Worm (Caenorhabditis elegans): ENCODE data around the gene F44E2.7.

The F44E2.7 gene

ce11 chrIII:8811111-8811510 is 37.2 kb downstream of the F44E2.7 start:
- TF ChIP-seq hif-1 (tag; optimal IDR thresholded peaks at IDR 0.05) (no peak), skn-1 (tag; optimal IDR thresholded peaks at IDR 0.05) (no peak), lir-3 (tag; optimal IDR thresholded peaks at IDR 0.05) (no peak), nhr-10 (tag; optimal IDR thresholded peaks at IDR 0.05) (no peak), spr-3 (GFP tag; optimal IDR thresholded peaks at IDR 0.05) (no peak), lin-39 (tag; optimal IDR thresholded peaks at IDR 0.05) (no peak), unc-62 (GFP tag; optimal IDR thresholded peaks at IDR 0.05 in 1 of 2) (peak in 1 of 2 experiments; percentile 68), unc-62 (tag; optimal IDR thresholded peaks at IDR 0.05) (no peak), ces-1 (GFP tag; optimal IDR thresholded peaks at IDR 0.05) (peak; percentile 90), cey-2 (tag; optimal IDR thresholded peaks at IDR 0.05; ENCODE audit: borderline replicate concordance, insufficient read depth) (no peak), mep-1 (tag; optimal IDR thresholded peaks at IDR 0.05) (no peak), ztf-7 (tag; optimal IDR thresholded peaks at IDR 0.05) (no peak), zip-11 (GFP tag; IDR thresholded peaks at IDR 0.05) (no peak), spr-1 (tag; optimal IDR thresholded peaks at IDR 0.05) (no peak), lsy-2 (tag; optimal IDR thresholded peaks at IDR 0.05) (peak in 1 of 2 experiments; percentile 6), Y75B8A.6 (GFP tag; IDR thresholded peaks at IDR 0.05) (no peak), mes-2 (tag; optimal IDR thresholded peaks at IDR 0.05; ENCODE audit: poor library complexity, severe bottlenecking) (no peak), dmd-8 (GFP tag; IDR thresholded peaks at IDR 0.05) (no peak), ctbp-1 (GFP tag; IDR thresholded peaks at IDR 0.05) (0 out of 2 replicates have a peak, but pooled peaks have one; percentile 23), nhr-76 (tag; optimal IDR thresholded peaks at IDR 0.05) (no peak), ceh-44 (GFP tag; IDR thresholded peaks at IDR 0.05) (no peak), arid-1 (GFP tag; conservative IDR thresholded peaks at IDR 0.05) (no peak), fkh-10 (GFP tag; optimal IDR thresholded peaks at IDR 0.05) (peak; percentile 81), madf-9 (GFP tag; conservative IDR thresholded peaks at IDR 0.05) (no peak), zag-1 (tag; optimal IDR thresholded peaks at IDR 0.05) (no peak), mdl-1 (tag; optimal IDR thresholded peaks at IDR 0.05) (no peak), unc-39 (tag; optimal IDR thresholded peaks at IDR 0.05) (no peak), lin-29 (GFP tag; IDR thresholded peaks at IDR 0.05) (no peak), php-3 (GFP tag; IDR thresholded peaks at IDR 0.05) (no peak), ceh-62 (tag; optimal IDR thresholded peaks at IDR 0.05) (no peak), F10B5.3 (tag; optimal IDR thresholded peaks at IDR 0.05) (no peak)

DNA sequence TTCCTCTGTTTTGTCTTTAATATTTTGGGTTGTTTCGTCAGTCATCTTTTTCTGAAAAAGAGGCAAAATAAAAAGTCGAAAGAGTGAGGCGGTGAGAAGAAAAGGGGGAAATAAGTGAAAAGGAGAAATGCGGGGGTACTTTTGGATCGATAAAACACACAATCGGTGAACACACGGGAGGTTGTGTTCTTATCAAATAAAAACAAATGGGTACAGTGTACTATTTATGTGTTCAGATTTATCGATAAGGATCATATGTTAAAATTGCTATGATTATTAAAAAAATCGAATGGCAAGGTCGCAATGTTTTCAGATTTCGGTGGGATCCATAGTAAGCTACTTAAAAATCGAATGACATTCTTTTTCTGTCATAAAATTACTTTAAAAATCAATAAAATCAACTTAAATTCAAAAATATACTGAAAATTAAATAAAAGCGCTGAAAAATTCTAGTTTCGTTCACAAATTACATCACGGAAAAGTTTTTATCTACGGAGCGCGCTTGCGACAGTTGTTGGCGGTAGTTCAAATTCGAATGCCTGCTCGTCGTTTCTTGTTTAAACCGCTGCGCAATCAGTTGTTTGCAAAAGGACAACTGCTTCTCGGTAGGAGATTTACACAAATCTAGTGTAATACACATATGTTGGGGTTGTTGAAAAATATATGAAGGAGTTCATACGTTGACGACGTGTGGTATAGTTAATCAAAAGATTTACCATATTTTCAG is 38.9 kb downstream of the F44E2.7 start, which contains the start of gene prx-19:
prx-19 (minus strand) TSS at position 51 of the 727 bp plus-strand sequence.
- peak in 1 of 2 experiments; percentile 55 for TF ChIP-seq lsy-2 (tag; optimal IDR thresholded peaks at IDR 0.05)
- no peak for TF ChIP-seq hmg-1.1 (GFP tag; IDR thresholded peaks at IDR 0.05)
- TF ChIP-seq lin-38 (GFP tag; IDR thresholded peaks at IDR 0.05), result peak; percentile 87
- TF ChIP-seq jun-1 (tag; optimal IDR thresholded peaks at IDR 0.05), result no peak
- TF ChIP-seq dpl-1 (GFP tag; optimal IDR thresholded peaks at IDR 0.05), result peak; percentile 92
- peak; percentile 48 for TF ChIP-seq mes-2 (tag; optimal IDR thresholded peaks at IDR 0.05; ENCODE audit: poor library complexity, severe bottlenecking)
- TF ChIP-seq zip-11 (GFP tag; IDR thresholded peaks at IDR 0.05), result no peak
- TF ChIP-seq skn-1 (tag; optimal IDR thresholded peaks at IDR 0.05), result no peak
- TF ChIP-seq R02D3.7 (tag; optimal IDR thresholded peaks at IDR 0.05), result no peak
- TF ChIP-seq hlh-11 (tag; optimal IDR thresholded peaks at IDR 0.05), result peak; percentile 8
- no peak for TF ChIP-seq F10B5.3 (tag; optimal IDR thresholded peaks at IDR 0.05)
- TF ChIP-seq rbr-2 (tag; optimal IDR thresholded peaks at IDR 0.05), result no peak
- no peak for TF ChIP-seq egl-43 (GFP tag; IDR thresholded peaks at IDR 0.05)
- TF ChIP-seq nhr-48 (tag; optimal IDR thresholded peaks at IDR 0.05), result no peak
- TF ChIP-seq zip-2 (tag; optimal IDR thresholded peaks at IDR 0.05), result no peak
- TF ChIP-seq lin-29 (GFP tag; IDR thresholded peaks at IDR 0.05), result no peak
- no peak for TF ChIP-seq daf-16 (GFP tag; optimal IDR thresholded peaks at IDR 0.05)
- peak; percentile 13 for TF ChIP-seq daf-16 (tag; optimal IDR thresholded peaks at IDR 0.05)
- peak in 1 of 2 experiments; percentile 39 for TF ChIP-seq unc-62 (GFP tag; optimal IDR thresholded peaks at IDR 0.05 in 1 of 2)
- no peak for TF ChIP-seq unc-62 (tag; optimal IDR thresholded peaks at IDR 0.05)
- peak; percentile 47 for TF ChIP-seq hlh-30 (tag; optimal IDR thresholded peaks at IDR 0.05; ENCODE audit: insufficient read depth)
- TF ChIP-seq nhr-41 (GFP tag; IDR thresholded peaks at IDR 0.05), result no peak
- TF ChIP-seq nhr-28 (tag; optimal IDR thresholded peaks at IDR 0.05), result peak; percentile 49

Measured in whole organism, L4 larva.